Worm (Caenorhabditis elegans) whole organism, mixed stage, embryonic: ENCODE data around the gene riok-3.

ENCODE experiments used
- bed-3 ChIP-seq: fragments of 200-800 bp; sonication (Bioruptor generic); optimal IDR thresholded peaks from 3 replicates; lab custom pipeline; 2018; ENCODE audit warnings: mild to moderate bottlenecking, missing genetic modification characterization, moderate library complexity, missing compliant biosample characterization
- blmp-1 ChIP-seq: fragments of 150-350 bp; optimal IDR thresholded peaks from 2 replicates; lab custom pipeline; 2014; ENCODE audit warnings: missing biosample characterization, missing genetic modification characterization
- ceh-39 ChIP-seq: fragments of 150-350 bp; optimal IDR thresholded peaks from 2 replicates; lab custom pipeline; 2014; ENCODE audit warnings: missing biosample characterization, missing genetic modification characterization
- ceh-43 ChIP-seq: fragments of 200-800 bp; sonication (Bioruptor generic); optimal IDR thresholded peaks from 2 replicates; lab custom pipeline; 2018; ENCODE audit warnings: mild to moderate bottlenecking, missing genetic modification characterization, moderate library complexity, missing compliant biosample characterization
- ceh-83 ChIP-seq: fragments of 200-800 bp; sonication (Bioruptor generic); optimal IDR thresholded peaks from 2 replicates; lab custom pipeline; 2018; ENCODE audit warnings: mild to moderate bottlenecking, missing genetic modification characterization, missing compliant biosample characterization
- ces-1 ChIP-seq: fragments of 150-350 bp; optimal IDR thresholded peaks from 2 replicates; lab custom pipeline; 2014; ENCODE audit warnings: missing biosample characterization, missing genetic modification reagents, missing genetic modification characterization
- cnd-1 ChIP-seq: fragments of 200-800 bp; sonication (Bioruptor generic); optimal IDR thresholded peaks from 2 replicates; lab custom pipeline; 2018; ENCODE audit warnings: mild to moderate bottlenecking, missing genetic modification characterization, missing compliant biosample characterization
- elt-1 ChIP-seq: sonication (generic microtip); optimal IDR thresholded peaks from 2 replicates; lab custom pipeline; 2017; ENCODE audit warnings: missing genetic modification characterization, mild to moderate bottlenecking, missing compliant biosample characterization, antibody characterized with exemption, moderate library complexity, borderline replicate concordance; ENCODE audit not compliant: insufficient read depth
- elt-3 ChIP-seq: fragments of 150-350 bp; optimal IDR thresholded peaks from 2 replicates; lab custom pipeline; 2014; ENCODE audit warnings: missing biosample characterization, missing genetic modification characterization
- flh-1 ChIP-seq: fragments of 200-800 bp; sonication (Bioruptor generic); optimal IDR thresholded peaks from 2 replicates; lab custom pipeline; 2018; ENCODE audit warnings: mild to moderate bottlenecking, missing genetic modification characterization, moderate library complexity, missing compliant biosample characterization
- ham-2 ChIP-seq: fragments of 200-800 bp; sonication (Bioruptor generic); optimal IDR thresholded peaks from 2 replicates; lab custom pipeline; 2018; ENCODE audit warnings: mild to moderate bottlenecking, missing genetic modification characterization, missing compliant biosample characterization
- hlh-1 ChIP-seq: fragments of 150-350 bp; optimal IDR thresholded peaks from 2 replicates; lab custom pipeline; 2014; ENCODE audit warnings: missing biosample characterization, missing genetic modification reagents, missing genetic modification characterization
- lin-32 ChIP-seq: fragments of 200-800 bp; sonication (Bioruptor generic); optimal IDR thresholded peaks from 2 replicates; lab custom pipeline; 2018; ENCODE audit warnings: mild to moderate bottlenecking, missing genetic modification characterization, missing compliant biosample characterization
- lsy-2 ChIP-seq: fragments of 150-350 bp; optimal IDR thresholded peaks from 2 replicates; lab custom pipeline; 2014; ENCODE audit warnings: missing biosample characterization, missing genetic modification characterization
- mab-5 ChIP-seq: fragments of 150-350 bp; optimal IDR thresholded peaks from 2 replicates; lab custom pipeline; 2014; ENCODE audit warnings: missing biosample characterization, missing genetic modification characterization
- mep-1 ChIP-seq: fragments of 150-350 bp; optimal IDR thresholded peaks from 2 replicates; lab custom pipeline; 2017; ENCODE audit warnings: missing biosample characterization, missing genetic modification reagents, missing genetic modification characterization, inconsistent platforms
- mls-2 ChIP-seq: sonication (generic microtip); optimal IDR thresholded peaks from 2 replicates; lab custom pipeline; 2016; ENCODE audit warnings: mild to moderate bottlenecking, missing genetic modification characterization, moderate library complexity, missing compliant biosample characterization
- nhr-12 ChIP-seq: fragments of 150-350 bp; optimal IDR thresholded peaks from 2 replicates; lab custom pipeline; 2014; ENCODE audit warnings: missing biosample characterization, missing genetic modification characterization
- nhr-2 ChIP-seq: fragments of 150-350 bp; optimal IDR thresholded peaks from 2 replicates; lab custom pipeline; 2014; ENCODE audit warnings: missing biosample characterization, missing genetic modification characterization
- nhr-237 ChIP-seq: fragments of 150-350 bp; optimal IDR thresholded peaks from 2 replicates; lab custom pipeline; 2014; ENCODE audit warnings: missing biosample characterization, missing genetic modification characterization
- nhr-28 ChIP-seq: fragments of 150-350 bp; optimal IDR thresholded peaks from 2 replicates; lab custom pipeline; 2014; ENCODE audit warnings: missing biosample characterization, missing genetic modification characterization
- pha-4 ChIP-seq: fragments of 150-350 bp; optimal IDR thresholded peaks from 2 replicates; lab custom pipeline; 2018; ENCODE audit warnings: missing biosample characterization, missing genetic modification reagents, missing genetic modification characterization
- sem-2 ChIP-seq: fragments of 200-800 bp; sonication (Bioruptor generic); optimal IDR thresholded peaks from 2 replicates; lab custom pipeline; 2018; ENCODE audit warnings: mild to moderate bottlenecking, missing genetic modification characterization, missing compliant biosample characterization
- snpc-4 ChIP-seq: fragments of 150-350 bp; optimal IDR thresholded peaks from 2 replicates; lab custom pipeline; 2014; ENCODE audit warnings: missing biosample characterization, missing genetic modification characterization
- sptf-1 ChIP-seq: sonication (generic microtip); optimal IDR thresholded peaks from 2 replicates; lab custom pipeline; 2017; ENCODE audit warnings: mild to moderate bottlenecking, missing genetic modification characterization, moderate library complexity, missing compliant biosample characterization
- tbx-8 ChIP-seq: fragments of 200-800 bp; sonication (Bioruptor generic); optimal IDR thresholded peaks from 2 replicates; lab custom pipeline; 2018; ENCODE audit warnings: mild to moderate bottlenecking, missing genetic modification characterization, moderate library complexity, missing compliant biosample characterization
- unc-39 ChIP-seq: fragments of 150-350 bp; optimal IDR thresholded peaks from 2 replicates; lab custom pipeline; 2014; ENCODE audit warnings: missing biosample characterization, missing genetic modification characterization
- unc-62 ChIP-seq: fragments of 150-350 bp; optimal IDR thresholded peaks from 2 replicates; lab custom pipeline; 2014; ENCODE audit warnings: missing biosample characterization, missing genetic modification reagents, missing genetic modification characterization
- zip-8 ChIP-seq: fragments of 150-350 bp; optimal IDR thresholded peaks from 2 replicates; lab custom pipeline; 2014; ENCODE audit warnings: missing biosample characterization, missing genetic modification characterization

The riok-3 gene

ce11 chrIII:9848603-9849002 is 43.8 kb upstream of the riok-3 start:
- TF ChIP-seq nhr-2 (no peak), ceh-43 (no peak), zip-8 (no peak), ces-1 (GFP tag; lab: Kevin White, UChicago) (no peak), unc-39 (tag; lab: Kevin White, UChicago) (no peak), sptf-1 (tag; lab: Kevin White, UChicago) (no peak), mls-2 (no peak), bed-3 (GFP tag; lab: Kevin White, UChicago) (no peak), ceh-83 (GFP tag; lab: Kevin White, UChicago) (no peak)

- TF ChIP-seq ces-1 (GFP tag; lab: Kevin White, UChicago) (peak; percentile 13), pha-4 (no peak), elt-1 (tag; lab: Kevin White, UChicago) (no peak), nhr-2 (no peak), lsy-2 (tag; lab: Kevin White, UChicago) (peak; percentile 28), sem-2 (no peak), mep-1 (peak; percentile 14), lin-32 (no peak)
- TF ChIP-seq, all 35 proteins: peak for 3
Observed at ce11 chrIII:9848083-9848482, 43.3 kb upstream of the riok-3 start, which contains the start of gene mrpl-36. Gene mrpl-36, minus strand, starts transcription at chrIII:9848116.

ce11 chrIII:9846093-9846492 is 41.3 kb upstream of the riok-3 start, which contains the start of gene K11H3.2:
Gene K11H3.2, plus strand, starts transcription at chrIII:9846393.
- TF ChIP-seq snpc-4 (no peak), zip-8 (no peak), hlh-1 (tag; lab: Kevin White, UChicago) (no peak)
- TF ChIP-seq, all 35 proteins: peak for 0

ce11 chrIII:9843715-9844114 is 38.9 kb upstream of the riok-3 start, which contains the start of gene K11H3.5:
Gene K11H3.5, plus strand, starts transcription at chrIII:9843768.
- TF ChIP-seq ceh-83 (GFP tag; lab: Kevin White, UChicago) (no peak), tbx-8 (no peak), elt-1 (tag; lab: Kevin White, UChicago) (no peak), flh-1 (no peak), mls-2 (no peak), sptf-1 (tag; lab: Kevin White, UChicago) (no peak), cnd-1 (tag; lab: Kevin White, UChicago) (no peak), ham-2 (no peak)

ce11 chrIII:9834888-9835287 is 30.1 kb upstream of the riok-3 start, which contains the start of gene K11H3.8:
Gene K11H3.8, plus strand, starts transcription at chrIII:9835188.
- TF ChIP-seq lsy-2 (tag; lab: Kevin White, UChicago) (no peak), nhr-2 (no peak), hlh-1 (tag; lab: Kevin White, UChicago) (no peak), ces-1 (GFP tag; lab: Kevin White, UChicago) (no peak), nhr-237 (no peak), nhr-28 (tag; lab: Kevin White, UChicago) (no peak), ceh-83 (GFP tag; lab: Kevin White, UChicago) (no peak), unc-62 (GFP tag; lab: Kevin White, UChicago) (no peak), mab-5 (tag; lab: Kevin White, UChicago) (no peak), tbx-8 (no peak), sem-2 (no peak), nhr-12 (no peak), elt-3 (tag; lab: Kevin White, UChicago) (no peak), unc-39 (tag; lab: Kevin White, UChicago) (no peak), lin-32 (no peak), ham-2 (no peak)

- TF ChIP-seq ces-1 (GFP tag; lab: Kevin White, UChicago) (no peak), ceh-39 (no peak), mab-5 (tag; lab: Kevin White, UChicago) (no peak), pha-4 (no peak), nhr-237 (no peak), flh-1 (no peak), unc-39 (tag; lab: Kevin White, UChicago) (no peak), elt-3 (tag; lab: Kevin White, UChicago) (no peak)
Observed at ce11 chrIII:9832569-9832968, 27.8 kb upstream of the riok-3 start.

- TF ChIP-seq ceh-39 (no peak), nhr-237 (no peak), mep-1 (no peak), ham-2 (no peak), lin-32 (no peak), ceh-83 (GFP tag; lab: Kevin White, UChicago) (no peak), pha-4 (no peak), blmp-1 (tag; lab: Kevin White, UChicago) (no peak), hlh-1 (tag; lab: Kevin White, UChicago) (no peak)
Observed at ce11 chrIII:9830502-9830901, 25.7 kb upstream of the riok-3 start, which contains the start of gene ZK632.12. Gene ZK632.12, plus strand, starts transcription at chrIII:9830802.
